Worm (Caenorhabditis elegans) whole organism, L2 larva: Measurements from ENCODE around the gene C10G8.4.

ENCODE experiments used
- ZK546.5 ChIP-seq: sonication (generic microtip); optimal IDR thresholded peaks from 2 replicates; lab custom pipeline; 2017; ENCODE audit warnings: missing biosample characterization, missing genetic modification characterization
- alr-1 ChIP-seq: fragments of 150-350 bp; optimal IDR thresholded peaks from 2 replicates; lab custom pipeline; 2014; ENCODE audit warnings: missing biosample characterization, missing genetic modification characterization
- aly-2 ChIP-seq: fragments of 150-350 bp; optimal IDR thresholded peaks from 2 replicates; lab custom pipeline; 2014; ENCODE audit warnings: missing biosample characterization, missing genetic modification characterization
- egl-27 ChIP-seq: sonication (generic microtip); optimal IDR thresholded peaks from 3 replicates; lab custom pipeline; 2017; ENCODE audit warnings: missing biosample characterization, missing genetic modification reagents, missing genetic modification characterization
- lin-13 ChIP-seq: fragments of 150-350 bp; optimal IDR thresholded peaks from 2 replicates; lab custom pipeline; 2014; ENCODE audit warnings: missing biosample characterization, missing genetic modification reagents, missing genetic modification characterization
- mab-5 ChIP-seq: fragments of 150-350 bp; optimal IDR thresholded peaks from 2 replicates; lab custom pipeline; 2014; ENCODE audit warnings: missing biosample characterization, missing genetic modification characterization
- mbf-1 ChIP-seq: sonication (generic microtip); optimal IDR thresholded peaks from 2 replicates; lab custom pipeline; 2017; ENCODE audit warnings: missing biosample characterization, missing genetic modification characterization
- nhr-237 ChIP-seq: fragments of 150-350 bp; optimal IDR thresholded peaks from 2 replicates; lab custom pipeline; 2014; ENCODE audit warnings: missing biosample characterization, missing genetic modification characterization
- nhr-25 ChIP-seq: fragments of 150-350 bp; sonication (generic microtip); optimal IDR thresholded peaks from 3 replicates; lab custom pipeline; 2014; ENCODE audit warnings: missing biosample characterization, missing genetic modification characterization
- sma-3 ChIP-seq: sonication (generic microtip); optimal IDR thresholded peaks from 2 replicates; lab custom pipeline; 2016; ENCODE audit warnings: missing genetic modification reagents, missing genetic modification characterization, missing compliant biosample characterization
- sma-9 ChIP-seq, 2 experiments: fragments of 150-350 bp in 1 of 2; sonication (generic microtip) in 1 of 2; optimal IDR thresholded peaks; 2 replicates each; lab custom pipeline; 2014 to 2016; ENCODE audit warnings: missing genetic modification characterization in 2 of 2, mild to moderate bottlenecking in 1 of 2, missing biosample characterization in 1 of 2, missing compliant biosample characterization in 1 of 2, missing genetic modification reagents in 1 of 2, moderate library complexity in 1 of 2

DNA sequence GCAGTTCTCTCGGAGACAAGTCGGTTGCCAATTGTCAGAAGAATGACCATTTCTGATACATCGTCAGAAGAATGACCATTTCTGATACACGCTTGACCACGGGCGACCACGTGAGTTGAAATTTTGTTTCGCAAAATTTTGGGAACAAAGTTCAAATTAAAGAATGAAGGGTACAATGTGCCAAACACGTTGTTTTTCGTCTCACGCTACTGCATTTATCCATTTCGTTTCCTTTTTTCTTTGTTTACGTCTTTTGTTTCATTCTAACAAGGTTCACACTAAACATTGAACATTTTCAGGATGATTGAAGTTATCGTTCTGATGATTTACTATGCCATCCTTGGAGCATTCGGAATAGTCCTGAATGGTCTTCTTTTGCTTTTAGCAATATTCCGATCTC lies 39.7 kb downstream of the C10G8.4 start, which contains the start of gene srd-9:
- no peak for TF ChIP-seq egl-27 (tag; lab: Kevin White, UChicago)
- TF ChIP-seq mbf-1 (tag; lab: Kevin White, UChicago): no peak
- no peak for TF ChIP-seq nhr-25 (tag; lab: Kevin White, UChicago)
- TF ChIP-seq nhr-237 (tag; lab: Kevin White, UChicago): no peak
- TF ChIP-seq alr-1 (tag; lab: Kevin White, UChicago): no peak
- TF ChIP-seq lin-13: no peak
- no peak for TF ChIP-seq sma-9 (GFP tag; optimal IDR thresholded peaks at IDR 0.05; lab: Kevin White, UChicago)
- TF ChIP-seq sma-9 (tag; optimal IDR thresholded peaks at IDR 0.05; lab: Kevin White, UChicago): no peak
- TF ChIP-seq mab-5 (tag; lab: Kevin White, UChicago): no peak
- TF ChIP-seq aly-2 (tag; lab: Kevin White, UChicago): no peak
- no peak for TF ChIP-seq sma-3 (GFP tag; lab: Kevin White, UChicago)
- no peak for TF ChIP-seq ZK546.5 (tag; lab: Kevin White, UChicago)
